Worm (Caenorhabditis elegans) whole organism, mixed stage, embryonic: ENCODE measurements around the gene C27B7.7.

Source experiments
- ceh-39 ChIP-seq: fragments of 150-350 bp; optimal IDR thresholded peaks from 2 replicates; lab custom pipeline; 2014; ENCODE audit warnings: missing biosample characterization, missing genetic modification characterization
- ces-1 ChIP-seq: fragments of 150-350 bp; optimal IDR thresholded peaks from 2 replicates; lab custom pipeline; 2014; ENCODE audit warnings: missing biosample characterization, missing genetic modification reagents, missing genetic modification characterization
- elt-3 ChIP-seq: fragments of 150-350 bp; optimal IDR thresholded peaks from 2 replicates; lab custom pipeline; 2014; ENCODE audit warnings: missing biosample characterization, missing genetic modification characterization
- flh-1 ChIP-seq: fragments of 200-800 bp; sonication (Bioruptor generic); optimal IDR thresholded peaks from 2 replicates; lab custom pipeline; 2018; ENCODE audit warnings: mild to moderate bottlenecking, missing genetic modification characterization, moderate library complexity, missing compliant biosample characterization
- lin-13 ChIP-seq: fragments of 150-350 bp; optimal IDR thresholded peaks from 2 replicates; lab custom pipeline; 2014; ENCODE audit warnings: missing biosample characterization, missing genetic modification characterization
- lsy-2 ChIP-seq: fragments of 150-350 bp; optimal IDR thresholded peaks from 2 replicates; lab custom pipeline; 2014; ENCODE audit warnings: missing biosample characterization, missing genetic modification characterization
- mep-1 ChIP-seq: fragments of 150-350 bp; optimal IDR thresholded peaks from 2 replicates; lab custom pipeline; 2017; ENCODE audit warnings: missing biosample characterization, missing genetic modification reagents, missing genetic modification characterization, inconsistent platforms
- sem-2 ChIP-seq: fragments of 200-800 bp; sonication (Bioruptor generic); optimal IDR thresholded peaks from 2 replicates; lab custom pipeline; 2018; ENCODE audit warnings: mild to moderate bottlenecking, missing genetic modification characterization, missing compliant biosample characterization
- snpc-4 ChIP-seq: fragments of 150-350 bp; optimal IDR thresholded peaks from 2 replicates; lab custom pipeline; 2014; ENCODE audit warnings: missing biosample characterization, missing genetic modification characterization
- unc-62 ChIP-seq: fragments of 150-350 bp; optimal IDR thresholded peaks from 2 replicates; lab custom pipeline; 2014; ENCODE audit warnings: missing biosample characterization, missing genetic modification reagents, missing genetic modification characterization

DNA sequence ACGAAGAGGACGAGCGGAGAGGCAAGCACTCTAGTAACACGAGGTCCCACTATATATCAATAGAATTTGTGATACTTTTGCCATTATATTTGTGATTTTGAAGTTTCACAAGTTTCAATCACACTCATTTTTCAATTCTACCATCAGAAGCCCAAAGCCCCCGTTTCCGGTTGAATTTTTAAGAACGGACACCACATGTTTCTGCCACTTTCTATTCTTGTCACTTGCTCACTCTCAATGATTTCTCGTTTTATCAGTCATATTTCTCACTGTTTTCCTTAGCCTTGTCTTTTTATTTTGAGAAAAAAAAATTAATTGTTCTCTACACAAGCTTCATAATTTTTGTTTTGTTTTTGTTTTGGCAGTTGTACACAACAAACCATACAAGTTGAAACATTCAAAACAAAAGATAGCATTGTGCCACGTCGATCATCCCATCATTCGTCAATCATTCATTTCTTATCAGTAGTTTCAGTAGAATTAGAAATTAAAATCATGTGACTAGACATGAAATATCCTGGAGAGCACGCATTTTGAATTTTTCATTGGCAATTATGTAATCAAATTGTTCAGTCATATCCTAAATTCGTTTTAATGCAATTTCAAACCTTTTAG lies 45.2 kb downstream of the C27B7.7 start:
- TF ChIP-seq mep-1 (tag; lab: Kevin White, UChicago) (no peak), elt-3 (tag; lab: Kevin White, UChicago) (no peak), sem-2 (GFP tag; lab: Kevin White, UChicago) (no peak), unc-62 (GFP tag; lab: Kevin White, UChicago) (no peak), snpc-4 (no peak), ceh-39 (tag; lab: Kevin White, UChicago) (no peak), lsy-2 (no peak), lin-13 (tag; lab: Kevin White, UChicago) (no peak), ces-1 (GFP tag; lab: Kevin White, UChicago) (no peak), flh-1 (GFP tag; lab: Kevin White, UChicago) (no peak)
